Worm (Caenorhabditis elegans) whole organism, L4/young adult: ENCODE measurements around the gene F56C3.1.
"Not testable (repeated sequence)": the region's sequence is repeated elsewhere in the genome, so short reads cannot be mapped to it uniquely, and the experiment has no call there.

Source experiments
- W03F9.2 ChIP-seq: fragments of 150-350 bp; optimal IDR thresholded peaks from 2 replicates; lab custom pipeline; 2014; ENCODE audit warnings: missing biosample characterization, missing genetic modification characterization
- dao-5 ChIP-seq: sonication (generic microtip); optimal IDR thresholded peaks from 2 replicates; lab custom pipeline; 2016; ENCODE audit warnings: missing genotype, missing genetic modification characterization, moderate library complexity, missing compliant biosample characterization
- him-1 ChIP-seq: sonication (generic microtip); optimal IDR thresholded peaks from 2 replicates; lab custom pipeline; 2016; ENCODE audit warnings: missing genotype, missing genetic modification reagents, missing genetic modification characterization, missing compliant biosample characterization

The F56C3.1 gene

DNA sequence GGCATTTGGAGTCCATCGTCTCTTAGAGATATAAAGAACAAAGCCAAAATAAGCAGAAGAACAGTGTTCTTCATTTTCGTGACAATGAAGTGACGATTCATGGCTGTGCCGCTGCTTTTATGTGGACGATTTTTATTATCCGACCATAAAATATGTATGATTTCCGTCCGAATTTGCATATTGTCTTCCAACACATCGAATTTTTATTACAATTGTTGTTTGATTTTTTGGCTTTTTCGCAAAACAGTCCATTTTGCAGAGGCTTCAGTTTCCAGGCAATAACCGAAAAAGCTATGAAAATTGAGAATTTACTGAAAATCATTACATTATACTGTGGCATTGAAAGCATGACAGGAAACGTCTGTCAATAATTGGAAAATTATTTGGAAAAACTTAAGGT, 2.6 kb upstream of the F56C3.1 start, which contains the start of gene F56C3.8:
TSS of gene F56C3.8 (minus strand) at position 101 of the 400 bp plus-strand sequence.
- no peak for TF ChIP-seq dao-5 (tag; lab: Kevin White, UChicago)
- no peak for TF ChIP-seq W03F9.2 (tag; lab: Kevin White, UChicago)
- no peak for TF ChIP-seq him-1

DNA sequence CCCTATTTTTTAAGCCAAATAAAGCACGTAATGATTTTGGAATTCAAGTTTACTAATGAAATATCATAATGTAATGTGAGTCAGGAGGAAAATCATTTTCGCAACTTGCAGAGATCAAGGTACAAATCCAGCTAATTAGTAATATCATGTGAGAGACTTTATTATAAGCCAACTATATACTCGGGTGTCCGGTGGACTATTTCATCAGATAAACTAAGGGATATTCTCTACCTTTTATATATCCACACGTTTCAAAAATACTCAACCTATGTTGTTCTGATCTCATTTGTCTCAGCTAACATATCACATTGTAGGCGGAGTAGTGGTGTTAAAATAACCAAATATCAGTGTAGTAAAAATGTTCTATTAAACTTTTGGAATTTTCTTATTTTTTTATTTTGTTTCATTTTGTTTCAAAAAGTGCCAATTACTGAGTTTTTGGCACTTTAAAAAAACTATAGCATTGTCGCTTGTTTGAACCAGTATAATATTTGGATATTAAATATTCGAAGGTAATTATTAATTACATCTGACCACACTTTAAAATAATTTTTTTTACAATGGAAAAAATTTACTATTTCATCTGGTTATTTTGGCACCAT, 2.4 kb downstream of the F56C3.1 start:
- TF ChIP-seq him-1 (peak; percentile 95), W03F9.2 (tag; lab: Kevin White, UChicago) (peak; percentile 88), dao-5 (tag; lab: Kevin White, UChicago) (peak; percentile 11)

DNA sequence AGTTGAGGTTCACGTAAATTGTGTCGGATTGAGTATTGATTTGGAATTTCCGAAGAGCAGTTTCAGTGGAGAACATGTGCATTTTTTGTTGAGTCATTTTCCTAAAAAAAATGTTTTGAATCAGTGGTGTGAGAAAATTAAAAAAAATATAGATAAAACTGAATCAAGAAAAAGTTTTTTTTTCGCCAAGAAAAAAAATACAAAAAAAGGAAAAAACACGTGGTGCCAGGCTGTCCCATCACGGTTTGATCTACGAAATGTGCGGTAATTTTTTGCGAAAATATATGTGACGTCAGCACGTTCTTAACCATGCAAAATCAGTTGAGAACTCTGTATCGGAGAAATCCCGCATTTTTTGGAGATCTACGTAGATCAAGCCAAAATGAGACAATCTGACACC, 6.8 kb downstream of the F56C3.1 start, which contains the start of gene F56C3.9:
TSS of gene F56C3.9 (minus strand) at position 101 of the 400 bp plus-strand sequence.
- no peak for TF ChIP-seq dao-5 (tag; lab: Kevin White, UChicago)
- no peak for TF ChIP-seq him-1
- no peak for TF ChIP-seq W03F9.2 (tag; lab: Kevin White, UChicago)

DNA sequence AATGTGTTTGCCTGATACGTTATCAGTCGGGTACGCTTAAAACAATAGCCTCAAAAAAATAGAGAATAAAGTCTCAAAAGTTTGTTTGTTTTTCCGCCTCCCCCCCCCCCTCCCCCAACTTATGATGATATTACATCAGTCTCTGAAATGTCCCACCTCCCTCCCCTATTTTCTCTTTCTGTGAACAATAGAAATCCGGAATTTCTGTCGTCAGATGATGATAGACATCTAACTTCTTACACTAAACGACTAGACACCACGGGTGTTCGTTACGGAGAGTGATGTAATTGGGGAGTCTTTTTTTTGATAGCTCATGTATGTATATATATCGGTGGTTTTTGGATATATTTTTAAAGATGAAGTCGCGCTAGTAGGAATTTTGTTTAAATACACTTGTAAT, 7.3 kb downstream of the F56C3.1 start:
- TF ChIP-seq dao-5 (tag; lab: Kevin White, UChicago) (no peak), him-1 (no peak), W03F9.2 (tag; lab: Kevin White, UChicago) (no peak)

DNA sequence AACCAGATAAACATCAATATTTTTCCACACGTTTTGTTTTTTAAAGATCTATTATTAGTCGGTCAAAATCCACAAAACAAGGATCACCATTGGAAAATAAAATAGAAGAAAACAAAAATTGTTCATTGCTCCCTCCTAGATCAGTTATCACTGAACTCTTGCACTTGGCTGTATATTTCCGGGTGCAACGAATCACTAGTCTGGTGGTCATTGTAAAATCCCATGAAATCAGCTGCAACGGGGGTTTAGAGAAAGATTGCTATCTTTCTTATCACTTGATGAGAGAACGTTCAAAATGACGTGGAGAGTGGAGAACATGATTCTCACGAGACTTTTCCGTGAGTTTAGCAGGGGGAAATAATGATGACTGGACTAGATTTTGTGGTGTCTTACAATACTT, 8.7 kb downstream of the F56C3.1 start:
- TF ChIP-seq dao-5 (tag; lab: Kevin White, UChicago), result no peak
- no peak for TF ChIP-seq W03F9.2 (tag; lab: Kevin White, UChicago)
- no peak for TF ChIP-seq him-1

DNA sequence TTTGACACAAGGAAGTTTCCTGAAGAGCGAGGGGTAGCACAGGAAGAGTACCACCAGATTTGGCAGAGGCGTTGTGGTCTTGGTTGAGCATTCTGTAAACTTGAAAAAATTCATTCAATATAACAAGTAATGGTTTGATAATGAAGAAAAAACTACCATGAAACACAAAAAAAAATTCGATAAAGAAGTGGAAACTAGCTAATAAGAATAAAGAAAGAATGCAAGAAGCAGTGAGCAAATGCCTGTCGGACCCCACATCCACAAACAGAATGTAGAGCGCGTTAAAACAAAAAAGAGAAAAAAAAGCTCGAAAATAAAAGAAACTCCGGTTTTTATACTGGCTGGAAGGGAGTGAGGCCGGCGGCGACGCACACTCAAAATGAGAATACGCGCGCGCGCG, 10.4 kb downstream of the F56C3.1 start, which contains the start of gene H39E20.1:
TSS of gene H39E20.1 (minus strand) at position 101 of the 400 bp plus-strand sequence.
- TF ChIP-seq dao-5 (tag; lab: Kevin White, UChicago), result no peak
- TF ChIP-seq him-1, result no peak
- TF ChIP-seq W03F9.2 (tag; lab: Kevin White, UChicago), result no peak

DNA sequence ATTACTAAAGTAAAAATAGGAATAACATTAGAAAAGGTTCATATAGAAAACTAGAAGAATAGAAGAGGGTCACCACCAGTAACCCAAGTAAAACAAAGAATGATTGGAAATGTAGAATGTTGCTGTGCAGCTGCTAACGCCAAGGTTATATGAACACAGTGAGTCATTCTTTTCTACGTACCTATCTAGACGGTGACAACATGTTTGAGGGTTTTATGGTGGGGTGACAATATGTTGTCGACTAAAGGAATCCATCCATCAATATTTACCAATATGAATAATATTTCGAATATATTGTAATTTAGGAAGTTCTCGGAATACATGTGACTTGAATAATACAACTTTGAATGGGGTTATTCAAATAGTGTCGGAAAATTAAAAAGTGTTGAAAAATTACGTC, 14.1 kb downstream of the F56C3.1 start, which contains the start of gene ZK402.5:
TSS of gene ZK402.5 (minus strand) at position 101 of the 400 bp plus-strand sequence.
- TF ChIP-seq W03F9.2 (tag; lab: Kevin White, UChicago), result no peak
- TF ChIP-seq him-1, result no peak
- TF ChIP-seq dao-5 (tag; lab: Kevin White, UChicago), result no peak

DNA sequence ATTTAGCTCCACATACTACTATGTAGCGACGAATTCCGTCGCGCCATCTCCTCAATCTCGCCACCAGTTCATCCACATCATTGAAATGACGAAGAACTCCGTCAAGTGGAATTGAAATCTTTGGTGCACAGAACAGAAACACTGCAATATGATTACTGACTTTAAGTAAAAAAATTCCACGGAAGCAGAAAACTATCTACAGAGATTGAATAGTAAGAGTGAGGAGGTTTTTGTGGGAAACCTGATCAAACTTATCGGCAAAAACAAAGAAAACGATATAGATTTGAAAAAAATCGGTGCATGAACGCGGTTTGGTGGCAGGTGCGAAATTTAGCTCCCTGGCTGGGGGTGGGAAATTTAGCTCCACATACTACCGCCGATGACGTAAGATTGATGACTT, 16.3 kb downstream of the F56C3.1 start, which contains the start of gene ZK402.2:
TSS of gene ZK402.2 (plus strand) at position 301 of the 400 bp plus-strand sequence.
- TF ChIP-seq dao-5 (tag; lab: Kevin White, UChicago); W03F9.2 (tag; lab: Kevin White, UChicago); him-1: not testable (repeated sequence)

DNA sequence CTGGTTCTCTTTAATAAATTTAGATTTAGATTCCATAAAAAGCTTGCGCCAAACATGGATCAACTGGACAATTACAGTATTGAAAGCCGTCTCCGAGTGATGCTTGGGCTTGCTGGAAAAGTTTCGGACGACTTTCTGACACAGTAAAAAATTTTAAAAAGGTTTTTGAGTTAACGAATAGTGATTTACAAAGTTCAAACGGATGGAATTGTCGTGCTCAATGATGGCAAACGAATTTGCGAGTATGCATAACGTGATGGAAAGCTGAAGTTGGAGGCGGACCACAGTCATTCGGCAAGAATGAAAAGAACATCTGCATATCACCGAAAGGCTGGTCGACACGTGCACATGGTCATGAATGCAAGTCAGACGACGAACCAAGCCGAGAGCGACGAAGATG, 16.9 kb downstream of the F56C3.1 start, which contains the start of gene ZK402.1:
TSS of gene ZK402.1 (plus strand) at position 301 of the 400 bp plus-strand sequence.
- not testable (repeated sequence) for TF ChIP-seq him-1; W03F9.2 (tag; lab: Kevin White, UChicago); dao-5 (tag; lab: Kevin White, UChicago)

DNA sequence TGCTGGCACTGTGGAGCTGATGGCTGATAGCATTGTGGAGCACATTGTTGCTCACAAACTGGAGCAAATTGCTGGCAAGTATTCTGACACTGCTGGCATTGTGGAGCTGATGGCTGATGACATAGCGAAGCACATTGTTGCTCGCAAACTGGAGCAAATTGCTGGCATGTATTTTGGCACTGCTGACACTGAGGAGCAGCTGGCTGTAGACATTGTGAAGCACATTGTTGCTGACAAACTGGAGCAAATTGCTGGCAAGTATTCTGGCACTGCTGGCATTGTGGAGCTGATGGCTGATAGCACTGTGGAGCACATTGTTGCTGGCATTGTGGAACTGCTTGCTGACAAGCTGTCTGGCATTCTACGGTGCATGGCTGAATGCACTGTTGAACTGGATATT, 22.1 kb downstream of the F56C3.1 start:
- TF ChIP-seq W03F9.2 (tag; lab: Kevin White, UChicago) (no peak), dao-5 (tag; lab: Kevin White, UChicago) (no peak), him-1 (no peak)

DNA sequence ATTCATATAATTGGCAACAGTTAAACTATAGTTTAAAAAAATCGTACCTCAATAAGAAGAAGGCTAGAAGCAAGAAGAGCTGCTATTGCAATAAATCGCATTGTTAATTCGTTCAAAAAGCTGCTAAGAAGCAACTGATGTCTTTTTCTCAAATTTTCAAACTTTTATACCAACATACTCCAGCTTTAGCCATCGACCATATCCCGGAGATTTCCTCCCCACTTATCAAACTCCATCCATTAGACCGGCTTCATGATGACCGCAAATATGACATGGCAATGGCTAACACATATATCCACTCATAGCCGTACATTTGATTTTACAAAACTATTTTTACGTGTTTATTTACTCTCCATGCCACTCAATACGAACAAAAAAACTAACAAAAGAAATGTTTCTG, 23.4 kb downstream of the F56C3.1 start, which contains the start of gene abu-2:
TSS of gene abu-2 (minus strand) at position 101 of the 400 bp plus-strand sequence.
- no peak for TF ChIP-seq him-1
- TF ChIP-seq dao-5 (tag; lab: Kevin White, UChicago), result no peak
- TF ChIP-seq W03F9.2 (tag; lab: Kevin White, UChicago), result no peak

DNA sequence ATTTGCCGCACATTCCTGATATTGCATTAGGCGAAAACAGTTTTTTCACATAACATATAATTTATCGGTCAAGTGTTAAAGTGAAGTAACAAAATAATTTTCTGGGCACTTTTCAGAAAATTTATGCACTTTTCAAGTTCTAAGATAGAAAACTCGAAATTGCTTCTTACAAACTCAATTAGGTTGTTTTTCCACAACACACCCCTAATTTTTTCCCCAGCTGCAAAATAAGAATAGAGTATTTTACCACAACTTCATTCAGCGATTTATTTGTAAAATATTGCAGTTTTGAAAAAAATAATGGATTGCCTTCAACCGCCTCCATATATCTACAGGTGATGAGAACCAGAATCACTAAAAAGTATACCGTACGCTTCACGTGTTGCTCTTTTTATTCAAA, 25.7 kb downstream of the F56C3.1 start, which contains the start of gene srh-19:
TSS of gene srh-19 (plus strand) at position 301 of the 400 bp plus-strand sequence.
- TF ChIP-seq W03F9.2 (tag; lab: Kevin White, UChicago), result no peak
- no peak for TF ChIP-seq him-1
- no peak for TF ChIP-seq dao-5 (tag; lab: Kevin White, UChicago)

DNA sequence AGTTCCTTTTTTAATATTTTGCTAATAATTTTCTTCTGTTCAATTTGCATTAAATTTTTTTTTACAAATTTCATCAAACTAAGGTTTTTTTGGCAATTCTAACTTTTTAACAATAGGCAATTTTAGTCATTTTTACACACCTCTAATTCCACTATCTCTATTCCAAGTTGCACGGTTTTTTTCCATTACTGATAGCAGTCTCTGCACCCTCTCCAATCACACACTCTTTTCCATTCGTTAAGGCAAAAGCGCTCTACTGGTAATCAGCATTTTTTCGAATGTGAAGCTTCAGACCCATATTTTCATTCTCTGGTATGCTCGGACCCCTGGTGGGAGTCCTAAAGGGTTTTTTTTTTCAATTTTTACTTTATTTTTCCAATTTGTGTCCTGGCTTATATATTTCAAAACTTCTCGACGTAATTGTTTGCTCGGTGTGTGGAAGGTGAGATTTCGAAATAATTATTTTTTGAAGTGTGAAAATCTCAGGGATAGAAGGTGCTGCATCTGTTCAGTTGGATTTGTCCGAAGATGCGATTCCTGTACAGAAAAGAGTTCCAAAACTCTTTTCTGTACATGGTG, 29.7 kb downstream of the F56C3.1 start, which contains the start of the genes F19G12.4 and F19G12.8:
TSS of gene F19G12.4 (plus strand) at position 529 of the 579 bp plus-strand sequence.
TSS of gene F19G12.8 (plus strand) at position 545 of the 579 bp plus-strand sequence.
- no peak for TF ChIP-seq W03F9.2 (tag; lab: Kevin White, UChicago)
- no peak for TF ChIP-seq dao-5 (tag; lab: Kevin White, UChicago)
- TF ChIP-seq him-1, result no peak
